Fruit fly (Drosophila melanogaster) whole organism, prepupa: ENCODE results near the gene Coq5.

Experiments
- Blimp-1 ChIP-seq: fragments of 200-800 bp; sonication (Bioruptor generic); optimal IDR thresholded peaks from 3 replicates; lab custom pipeline; 2017; ENCODE audit warnings: missing biosample characterization, missing genetic modification characterization, mild to moderate bottlenecking, moderate library complexity, missing genetic modification reagents
- CG10631 ChIP-seq: fragments of 200-800 bp; sonication (Bioruptor generic); optimal IDR thresholded peaks from 2 replicates; lab custom pipeline; 2016; ENCODE audit warnings: missing biosample characterization, missing genetic modification characterization
- CG10669 ChIP-seq: fragments of 200-800 bp; sonication (Bioruptor generic); optimal IDR thresholded peaks from 3 replicates; lab custom pipeline; 2018; ENCODE audit warnings: missing biosample characterization, mild to moderate bottlenecking, missing genetic modification characterization, moderate library complexity
- CG11294 ChIP-seq: fragments of 200-800 bp; sonication (Bioruptor generic); IDR thresholded peaks from 2 replicates; pipeline ENCODE4 v1.3.6; 2022; ENCODE audit warnings: missing biosample characterization, missing genetic modification characterization
- CG11762 ChIP-seq: fragments of 200-800 bp; sonication (Bioruptor generic); optimal IDR thresholded peaks from 3 replicates; lab custom pipeline; 2016; ENCODE audit warnings: missing biosample characterization, missing genetic modification characterization; ENCODE audit not compliant: insufficient read depth
- CG11902 ChIP-seq: fragments of 200-800 bp; sonication (Bioruptor generic); optimal IDR thresholded peaks from 3 replicates; lab custom pipeline; 2016; ENCODE audit warnings: missing biosample characterization, missing genetic modification characterization
- CG15336 ChIP-seq: fragments of 200-800 bp; sonication (Bioruptor generic); IDR thresholded peaks from 2 replicates; pipeline ENCODE4 v1.3.6; 2022; ENCODE audit warnings: missing biosample characterization, missing genetic modification characterization
- CG16779 ChIP-seq: fragments of 200-800 bp; sonication (Bioruptor generic); optimal IDR thresholded peaks from 3 replicates; lab custom pipeline; 2017; ENCODE audit warnings: missing biosample characterization, mild to moderate bottlenecking, missing genetic modification characterization
- CG31627 ChIP-seq: fragments of 200-800 bp; sonication (Bioruptor generic); optimal IDR thresholded peaks from 3 replicates; lab custom pipeline; 2016; ENCODE audit warnings: missing biosample characterization, missing genetic modification characterization
- CG32006 ChIP-seq: fragments of 200-800 bp; sonication (Bioruptor generic); optimal IDR thresholded peaks from 3 replicates; lab custom pipeline; 2017; ENCODE audit warnings: missing biosample characterization, mild to moderate bottlenecking, missing genetic modification characterization
- CG34406 ChIP-seq: fragments of 200-800 bp; sonication (Bioruptor generic); optimal IDR thresholded peaks from 3 replicates; lab custom pipeline; 2016; ENCODE audit warnings: missing biosample characterization, missing genetic modification characterization
- CG3919 ChIP-seq: fragments of 200-800 bp; sonication (Bioruptor generic); optimal IDR thresholded peaks from 3 replicates; lab custom pipeline; 2016; ENCODE audit warnings: missing biosample characterization, missing genetic modification characterization
- CG6163 ChIP-seq: fragments of 200-800 bp; sonication (Bioruptor generic); IDR thresholded peaks from 3 replicates; pipeline ENCODE4 v1.3.6; 2022; ENCODE audit warnings: missing biosample characterization, missing genetic modification characterization
- CG6276 ChIP-seq: fragments of 200-800 bp; sonication (Bioruptor generic); optimal IDR thresholded peaks from 2 replicates; lab custom pipeline; 2017; ENCODE audit warnings: missing biosample characterization, mild to moderate bottlenecking, missing genetic modification characterization
- CG6792 ChIP-seq: fragments of 200-800 bp; sonication (Bioruptor generic); optimal IDR thresholded peaks from 3 replicates; lab custom pipeline; 2016; ENCODE audit warnings: missing biosample characterization, missing genetic modification characterization
- CG6808 ChIP-seq: fragments of 200-800 bp; sonication (Bioruptor generic); optimal IDR thresholded peaks from 3 replicates; lab custom pipeline; 2017; ENCODE audit warnings: missing biosample characterization, missing genetic modification characterization, mild to moderate bottlenecking, moderate library complexity, missing genetic modification reagents
- CG7368 ChIP-seq: fragments of 200-800 bp; sonication (Bioruptor generic); optimal IDR thresholded peaks from 3 replicates; lab custom pipeline; 2016; ENCODE audit warnings: missing biosample characterization, missing genetic modification characterization
- CG8119 ChIP-seq: fragments of 200-800 bp; sonication (Bioruptor generic); IDR thresholded peaks from 3 replicates; pipeline ENCODE4 v1.3.6; 2022; ENCODE audit warnings: missing biosample characterization, missing genetic modification characterization
- CG8319 ChIP-seq: fragments of 200-800 bp; sonication (Bioruptor generic); optimal IDR thresholded peaks from 3 replicates; lab custom pipeline; 2016; ENCODE audit warnings: missing biosample characterization, missing genetic modification characterization
- CG8632 ChIP-seq: fragments of 200-800 bp; sonication (Bioruptor generic); optimal IDR thresholded peaks from 3 replicates; lab custom pipeline; 2016; ENCODE audit warnings: missing biosample characterization, missing genetic modification characterization
- CG9139 ChIP-seq: fragments of 200-800 bp; sonication (Bioruptor generic); optimal IDR thresholded peaks from 3 replicates; lab custom pipeline; 2017; ENCODE audit warnings: missing biosample characterization, mild to moderate bottlenecking, missing genetic modification characterization
- Eip75B ChIP-seq: fragments of 200-800 bp; sonication (Bioruptor generic); optimal IDR thresholded peaks from 3 replicates; lab custom pipeline; 2016; ENCODE audit warnings: missing biosample characterization, missing genetic modification characterization
- Eip78C ChIP-seq: fragments of 200-800 bp; sonication (Bioruptor generic); peaks from one replicate; lab custom pipeline; 2016; ENCODE audit warnings: missing biosample characterization, missing genetic modification characterization
- Eip93F ChIP-seq: fragments of 200-800 bp; sonication (Bioruptor generic); optimal IDR thresholded peaks from 2 replicates; lab custom pipeline; 2016; ENCODE audit warnings: missing biosample characterization, mild to moderate bottlenecking, missing genetic modification characterization
- Ets21C ChIP-seq: fragments of 200-800 bp; sonication (Bioruptor generic); optimal IDR thresholded peaks from 3 replicates; lab custom pipeline; 2016; ENCODE audit warnings: missing biosample characterization, missing genetic modification characterization
- Ets96B ChIP-seq: fragments of 200-800 bp; optimal IDR thresholded peaks from 2 replicates; lab custom pipeline; 2019; ENCODE audit warnings: missing biosample characterization, mild to moderate bottlenecking, missing genetic modification characterization, moderate library complexity
- Hr38 ChIP-seq: sonication (Bioruptor generic); optimal IDR thresholded peaks from 2 replicates; lab custom pipeline; 2016; ENCODE audit warnings: missing biosample characterization, missing genetic modification characterization
- Hr39 ChIP-seq: fragments of 200-800 bp; sonication (Bioruptor generic); optimal IDR thresholded peaks from 2 replicates; lab custom pipeline; 2016; ENCODE audit warnings: missing biosample characterization, missing genetic modification characterization
- Lpt ChIP-seq: fragments of 200-800 bp; sonication (Bioruptor generic); optimal IDR thresholded peaks from 3 replicates; lab custom pipeline; 2016; ENCODE audit warnings: missing biosample characterization, missing genetic modification characterization
- Met ChIP-seq: fragments of 200-800 bp; sonication (Bioruptor generic); optimal IDR thresholded peaks from 3 replicates; lab custom pipeline; 2016; ENCODE audit warnings: missing biosample characterization, missing genetic modification characterization
- OdsH ChIP-seq: fragments of 200-800 bp; sonication (Bioruptor generic); optimal IDR thresholded peaks from 3 replicates; lab custom pipeline; 2016; ENCODE audit warnings: missing biosample characterization, missing genetic modification characterization
- Smox ChIP-seq: fragments of 200-800 bp; sonication (Bioruptor generic); optimal IDR thresholded peaks from 3 replicates; lab custom pipeline; 2016; ENCODE audit warnings: missing biosample characterization, missing genetic modification characterization
- Sox102F ChIP-seq: fragments of 200-800 bp; sonication (Bioruptor generic); optimal IDR thresholded peaks from 2 replicates; lab custom pipeline; 2016; ENCODE audit warnings: missing biosample characterization, mild to moderate bottlenecking, missing genetic modification characterization
- Sox14 ChIP-seq: fragments of 200-800 bp; sonication (Bioruptor generic); optimal IDR thresholded peaks from 3 replicates; lab custom pipeline; 2016; ENCODE audit warnings: missing biosample characterization, missing genetic modification characterization
- Sox15 ChIP-seq: fragments of 200-800 bp; sonication (Bioruptor generic); optimal IDR thresholded peaks from 3 replicates; lab custom pipeline; 2016; ENCODE audit warnings: missing biosample characterization, missing genetic modification characterization
- achi ChIP-seq: fragments of 200-800 bp; sonication (Bioruptor generic); optimal IDR thresholded peaks from 3 replicates; lab custom pipeline; 2016; ENCODE audit warnings: missing biosample characterization, missing genetic modification characterization
- acj6 ChIP-seq: fragments of 200-800 bp; sonication (Bioruptor generic); optimal IDR thresholded peaks from 3 replicates; lab custom pipeline; 2016; ENCODE audit warnings: missing biosample characterization, missing genetic modification characterization
- cyc ChIP-seq: fragments of 200-800 bp; sonication (Bioruptor generic); optimal IDR thresholded peaks from 3 replicates; lab custom pipeline; 2016; ENCODE audit warnings: missing biosample characterization, missing genetic modification characterization
- dac ChIP-seq: fragments of 200-800 bp; sonication (Bioruptor generic); optimal IDR thresholded peaks from 2 replicates; lab custom pipeline; 2017; ENCODE audit warnings: missing biosample characterization, mild to moderate bottlenecking, missing genetic modification characterization
- dsx ChIP-seq: fragments of 200-800 bp; optimal IDR thresholded peaks from 3 replicates; lab custom pipeline; 2019; ENCODE audit warnings: missing biosample characterization, mild to moderate bottlenecking, missing genetic modification characterization, moderate library complexity; ENCODE audit not compliant: poor library complexity, severe bottlenecking
- eg ChIP-seq: fragments of 200-800 bp; sonication (Bioruptor generic); IDR thresholded peaks from 3 replicates; pipeline ENCODE4 v1.3.6; 2022; ENCODE audit warnings: missing biosample characterization, missing genetic modification characterization
- fd85E ChIP-seq: fragments of 200-800 bp; sonication (Bioruptor generic); optimal IDR thresholded peaks from 3 replicates; lab custom pipeline; 2016; ENCODE audit warnings: missing biosample characterization, missing genetic modification characterization
- fkh ChIP-seq: fragments of 200-800 bp; sonication (Bioruptor generic); optimal IDR thresholded peaks from 3 replicates; lab custom pipeline; 2017; ENCODE audit warnings: missing biosample characterization, mild to moderate bottlenecking, missing genetic modification characterization, moderate library complexity
- lz ChIP-seq: fragments of 200-800 bp; sonication (Bioruptor generic); optimal IDR thresholded peaks from 3 replicates; lab custom pipeline; 2016; ENCODE audit warnings: missing biosample characterization, missing genetic modification characterization
- pdm3 ChIP-seq: fragments of 200-800 bp; sonication (Bioruptor generic); optimal IDR thresholded peaks from 3 replicates; lab custom pipeline; 2016; ENCODE audit warnings: missing biosample characterization, missing genetic modification characterization
- salr ChIP-seq, 2 experiments: fragments of 200-800 bp; sonication (Bioruptor generic); optimal IDR thresholded peaks; 3 replicates each; lab custom pipeline; 2016 to 2018; ENCODE audit warnings: missing biosample characterization in 2 of 2, missing genetic modification characterization in 2 of 2, mild to moderate bottlenecking in 1 of 2
- topi ChIP-seq: fragments of 200-800 bp; sonication (Bioruptor generic); optimal IDR thresholded peaks from 3 replicates; lab custom pipeline; 2016; ENCODE audit warnings: missing biosample characterization, missing genetic modification characterization
- vri ChIP-seq: fragments of 200-800 bp; sonication (Bioruptor generic); optimal IDR thresholded peaks from 3 replicates; lab custom pipeline; 2016; ENCODE audit warnings: missing biosample characterization, mild to moderate bottlenecking, missing genetic modification characterization

The Coq5 gene

DNA sequence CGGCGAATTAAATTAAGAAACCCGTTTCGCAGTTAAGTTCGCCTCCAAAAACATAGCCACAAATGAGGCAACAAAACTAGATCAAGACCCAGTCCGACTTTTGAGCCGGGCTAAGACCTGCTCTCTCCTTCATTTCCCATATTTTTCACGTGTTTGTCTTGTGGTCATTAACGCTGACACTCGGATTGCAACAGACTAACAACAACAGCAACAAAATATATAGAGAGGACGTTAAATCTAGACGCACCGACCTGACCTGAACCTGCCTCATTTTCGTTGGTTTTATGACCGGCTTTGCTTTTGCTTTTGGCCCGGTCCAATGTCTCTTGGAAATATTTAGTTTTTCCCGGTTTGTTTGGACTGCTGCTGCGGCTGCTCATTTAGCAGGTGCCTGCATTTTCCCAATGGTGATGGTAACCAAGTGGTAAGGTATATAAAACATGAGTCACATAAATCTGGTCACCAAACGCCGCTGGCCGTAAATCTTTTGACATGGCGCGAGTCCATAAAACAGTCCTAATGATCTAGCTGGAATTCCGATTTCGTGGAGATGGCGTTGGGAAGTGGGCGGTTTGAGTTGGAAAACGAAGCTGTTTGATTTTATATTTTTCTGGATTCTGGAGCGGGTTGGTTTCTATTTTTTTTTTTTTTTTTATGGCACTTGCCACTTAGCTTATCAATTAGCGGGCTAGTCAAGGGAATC is 33.3 kb upstream of the Coq5 start:
- TF ChIP-seq eg (GFP tag; lab: Robert Waterston, UW) (no peak), salr (GFP tag; optimal IDR thresholded peaks at IDR 0.05; lab: Kevin White, UChicago) (no peak), CG6276 (GFP tag; lab: Kevin White, UChicago) (no peak), Eip75B (GFP tag; lab: Kevin White, UChicago) (no peak), pdm3 (GFP tag; lab: Kevin White, UChicago) (no peak), CG31627 (GFP tag; lab: Kevin White, UChicago) (no peak), CG34406 (no peak), Hr38 (GFP tag; lab: Kevin White, UChicago) (no peak), Ets21C (GFP tag; lab: Kevin White, UChicago) (no peak), OdsH (GFP tag; lab: Kevin White, UChicago) (no peak), acj6 (GFP tag; lab: Kevin White, UChicago) (no peak), dac (no peak)

DNA sequence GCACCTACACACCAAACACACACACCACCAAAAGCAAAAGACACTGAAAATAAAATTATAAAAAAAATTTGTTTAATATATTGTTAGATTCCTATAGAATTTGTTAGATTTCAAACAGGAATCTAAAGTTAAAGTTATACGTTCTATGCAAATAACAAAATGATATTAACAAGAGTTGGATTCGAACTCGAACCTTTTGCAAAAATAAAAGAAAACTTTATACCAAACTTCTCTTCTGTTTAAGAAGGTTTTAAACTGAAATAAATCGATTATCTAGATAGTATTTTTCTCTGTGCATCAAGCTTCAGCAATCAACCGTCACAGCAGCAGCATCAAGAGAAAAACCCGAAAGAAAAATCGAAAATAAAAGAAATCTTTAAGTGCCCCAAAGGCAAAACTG is 32.1 kb upstream of the Coq5 start:
- TF ChIP-seq CG31627 (GFP tag; lab: Kevin White, UChicago) (no peak), Lpt (GFP tag; lab: Kevin White, UChicago) (peak; percentile 62), Sox15 (GFP tag; lab: Kevin White, UChicago) (no peak), CG10669 (peak; percentile 48), Sox14 (GFP tag; lab: Kevin White, UChicago) (peak; percentile 27), Met (GFP tag; lab: Kevin White, UChicago) (peak; percentile 26), CG16779 (tag; lab: Kevin White, UChicago) (peak; percentile 58), Blimp-1 (GFP tag; lab: Kevin White, UChicago) (no peak), cyc (GFP tag; lab: Kevin White, UChicago) (peak; percentile 6), acj6 (GFP tag; lab: Kevin White, UChicago) (peak; percentile 55), CG7368 (GFP tag; lab: Kevin White, UChicago) (peak; percentile 59), Eip93F (GFP tag; lab: Kevin White, UChicago) (no peak), fd85E (GFP tag; lab: Kevin White, UChicago) (no peak), Hr39 (GFP tag; lab: Kevin White, UChicago) (no peak), CG32006 (GFP tag; lab: Kevin White, UChicago) (peak; percentile 88), Sox102F (GFP tag; lab: Kevin White, UChicago) (no peak), CG8319 (GFP tag; lab: Kevin White, UChicago) (peak; percentile 19), CG15336 (peak; percentile 82), CG6808 (peak; percentile 11), Eip75B (GFP tag; lab: Kevin White, UChicago) (peak; percentile 49), topi (GFP tag; lab: Kevin White, UChicago) (peak; percentile 35), pdm3 (GFP tag; lab: Kevin White, UChicago) (peak; percentile 57), CG9139 (no peak), vri (no peak), fkh (GFP tag; lab: Kevin White, UChicago) (no peak), salr (GFP tag; optimal IDR thresholded peaks at IDR 0.05; lab: Kevin White, UChicago) (peak in 1 of 2 experiments; percentile 59), CG34406 (peak; percentile 38), CG11762 (GFP tag; lab: Kevin White, UChicago) (peak; percentile 35), CG8632 (GFP tag; lab: Kevin White, UChicago) (peak; percentile 13), OdsH (GFP tag; lab: Kevin White, UChicago) (peak; percentile 67), Eip78C (GFP tag; lab: Kevin White, UChicago) (peak; percentile 94), achi (peak; percentile 71), CG8119 (GFP tag; lab: Robert Waterston, UW) (peak; percentile 82), Smox (GFP tag; lab: Kevin White, UChicago) (peak; percentile 5), CG6163 (GFP tag; lab: Robert Waterston, UW) (peak; percentile 30; the same call in 1 of the 3 replicates), CG6792 (GFP tag; lab: Kevin White, UChicago) (peak; percentile 32), CG6276 (GFP tag; lab: Kevin White, UChicago) (peak; percentile 76), lz (GFP tag; lab: Kevin White, UChicago) (peak; percentile 18), CG11902 (GFP tag; lab: Kevin White, UChicago) (peak; percentile 1), dac (peak; percentile 42), CG11294 (GFP tag; lab: Robert Waterston, UW) (no peak), dsx (no peak), CG10631 (GFP tag; lab: Kevin White, UChicago) (peak; percentile 63), CG3919 (GFP tag; lab: Kevin White, UChicago) (peak; percentile 56), Ets96B (tag; lab: Kevin White, UChicago) (peak; percentile 59)
